Fruit fly (Drosophila melanogaster) whole organism: ENCODE results near the gene CG32024.

ENCODE experiments used
- CG8478 ChIP-seq: fragments of >200 bp; optimal IDR thresholded peaks from 2 replicates; lab custom pipeline; 2018; ENCODE audit warnings: inconsistent platforms
- EcR ChIP-seq, 2 experiments: fragments of >200 bp; optimal IDR thresholded peaks; 2 replicates each; lab custom pipeline; 2017; ENCODE audit warnings: missing biosample characterization in 2 of 2, missing genetic modification characterization in 2 of 2, missing genetic modification reagents in 2 of 2
- pan ChIP-seq: fragments of >200 bp; optimal IDR thresholded peaks from 2 replicates; lab custom pipeline; 2017
- usp ChIP-seq: fragments of >200 bp; optimal IDR thresholded peaks from 2 replicates; lab custom pipeline; 2017; ENCODE audit warnings: missing biosample characterization, missing genetic modification characterization, mixed read lengths

dm6 chr3L:8830954-8831353, 23.6 kb downstream of the CG32024 start:
- no peak for TF ChIP-seq pan (lab: Kevin White, UChicago)
- no peak for TF ChIP-seq usp (GFP tag; lab: Kevin White, UChicago)
- TF ChIP-seq EcR (GFP tag; optimal IDR thresholded peaks at IDR 0.05; lab: Kevin White, UChicago), result no peak
- no peak for TF ChIP-seq CG8478 (lab: Kevin White, UChicago)
